Fruit fly (Drosophila melanogaster): ENCODE results near the gene Sbp2.

DNA sequence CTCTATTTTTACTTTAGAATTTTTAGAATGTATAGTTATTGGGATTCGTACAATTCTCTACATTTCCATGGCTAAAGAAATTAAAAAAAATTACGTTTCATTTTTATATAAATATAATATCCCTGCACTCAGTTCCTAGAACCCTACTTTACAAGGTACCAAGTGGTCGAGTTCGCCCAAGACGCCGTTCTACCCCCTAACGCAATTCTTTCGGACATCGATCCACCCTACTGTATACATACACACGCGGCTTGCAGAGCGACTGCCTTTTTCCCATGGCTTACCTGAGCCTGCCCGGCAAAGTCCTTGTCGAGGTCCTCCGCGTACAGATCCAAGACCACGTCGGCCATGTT lies 10.8 kb downstream of the Sbp2 start:
- TF ChIP-seq CG14711 (tag; optimal IDR thresholded peaks at IDR 0.05) (no peak), Clk (GFP tag; optimal IDR thresholded peaks at IDR 0.05) (no peak), CG1620 (GFP tag; optimal IDR thresholded peaks at IDR 0.05) (no peak), CG11617 (GFP tag; optimal IDR thresholded peaks at IDR 0.05) (no peak), CG7045 (GFP tag; optimal IDR thresholded peaks at IDR 0.05) (no peak), CG7101 (tag; optimal IDR thresholded peaks at IDR 0.05) (no peak), Crg-1 (GFP tag; optimal IDR thresholded peaks at IDR 0.05) (no peak), CG5204 (GFP tag; optimal IDR thresholded peaks at IDR 0.05) (no peak), Hr96 (GFP tag; optimal IDR thresholded peaks at IDR 0.05) (no peak), bab1 (GFP tag; optimal IDR thresholded peaks at IDR 0.05) (no peak), tj (GFP tag; optimal IDR thresholded peaks at IDR 0.05) (no peak)
